Worm (Caenorhabditis elegans) whole organism, L2 larva: ENCODE results near the gene C26D10.6.
A peak's percentile ranks its signal among the peaks of the same experiment; 100 is the strongest.

Source experiments
- ZK546.5 ChIP-seq: sonication (generic microtip); optimal IDR thresholded peaks from 2 replicates; lab custom pipeline; 2017; ENCODE audit warnings: missing biosample characterization, missing genetic modification characterization
- alr-1 ChIP-seq: fragments of 150-350 bp; optimal IDR thresholded peaks from 2 replicates; lab custom pipeline; 2014; ENCODE audit warnings: missing biosample characterization, missing genetic modification characterization
- ama-1 ChIP-seq: fragments of 150-350 bp; optimal IDR thresholded peaks from 2 replicates; lab custom pipeline; 2018; ENCODE audit warnings: inconsistent platforms
- blmp-1 ChIP-seq: sonication (generic microtip); optimal IDR thresholded peaks from 2 replicates; lab custom pipeline; 2017; ENCODE audit warnings: missing genetic modification characterization, mild to moderate bottlenecking, missing compliant biosample characterization, antibody characterized with exemption, moderate library complexity; ENCODE audit not compliant: insufficient read depth
- ceh-16 ChIP-seq: fragments of 150-350 bp; optimal IDR thresholded peaks from 2 replicates; lab custom pipeline; 2014; ENCODE audit warnings: missing biosample characterization, missing genetic modification characterization
- dmd-4 ChIP-seq: sonication (generic microtip); optimal IDR thresholded peaks from 2 replicates; lab custom pipeline; 2017; ENCODE audit warnings: missing biosample characterization, missing genetic modification characterization
- egl-27 ChIP-seq: sonication (generic microtip); optimal IDR thresholded peaks from 3 replicates; lab custom pipeline; 2017; ENCODE audit warnings: missing biosample characterization, missing genetic modification reagents, missing genetic modification characterization
- elt-1 ChIP-seq: fragments of 150-350 bp; optimal IDR thresholded peaks from 2 replicates; lab custom pipeline; 2014; ENCODE audit warnings: missing biosample characterization, missing genetic modification characterization
- elt-3 ChIP-seq: sonication (generic microtip); optimal IDR thresholded peaks from 2 replicates; lab custom pipeline; 2017; ENCODE audit warnings: missing biosample characterization, missing genetic modification characterization
- gmeb-1 ChIP-seq: fragments of 150-350 bp; optimal IDR thresholded peaks from 2 replicates; lab custom pipeline; 2014; ENCODE audit warnings: missing biosample characterization, missing genetic modification characterization
- lin-11 ChIP-seq: fragments of 150-350 bp; sonication (generic microtip); optimal IDR thresholded peaks from 2 replicates; lab custom pipeline; 2014; ENCODE audit warnings: missing biosample characterization, missing genetic modification characterization, inconsistent platforms, mixed read lengths
- mab-5 ChIP-seq: fragments of 150-350 bp; optimal IDR thresholded peaks from 2 replicates; lab custom pipeline; 2014; ENCODE audit warnings: missing biosample characterization, missing genetic modification characterization
- mbf-1 ChIP-seq: sonication (generic microtip); optimal IDR thresholded peaks from 2 replicates; lab custom pipeline; 2017; ENCODE audit warnings: missing biosample characterization, missing genetic modification characterization
- nhr-10 ChIP-seq: sonication (generic microtip); optimal IDR thresholded peaks from 2 replicates; lab custom pipeline; 2017; ENCODE audit warnings: missing biosample characterization, missing genetic modification characterization
- nhr-11 ChIP-seq: fragments of 150-350 bp; optimal IDR thresholded peaks from 2 replicates; lab custom pipeline; 2014; ENCODE audit warnings: missing biosample characterization, missing genetic modification characterization
- nhr-21 ChIP-seq: fragments of 150-350 bp; optimal IDR thresholded peaks from 2 replicates; lab custom pipeline; 2014; ENCODE audit warnings: missing biosample characterization, missing genetic modification characterization
- nhr-237 ChIP-seq: fragments of 150-350 bp; optimal IDR thresholded peaks from 2 replicates; lab custom pipeline; 2014; ENCODE audit warnings: missing biosample characterization, missing genetic modification characterization
- nhr-77 ChIP-seq: fragments of 150-350 bp; optimal IDR thresholded peaks from 2 replicates; lab custom pipeline; 2014; ENCODE audit warnings: missing biosample characterization, missing genetic modification characterization
- sma-3 ChIP-seq: sonication (generic microtip); optimal IDR thresholded peaks from 2 replicates; lab custom pipeline; 2016; ENCODE audit warnings: missing genetic modification reagents, missing genetic modification characterization, missing compliant biosample characterization
- unc-55 ChIP-seq: fragments of 150-350 bp; sonication (generic microtip); optimal IDR thresholded peaks from 3 replicates; lab custom pipeline; 2014; ENCODE audit warnings: missing biosample characterization, missing genetic modification reagents, missing genetic modification characterization
- zag-1 ChIP-seq: fragments of 150-350 bp; optimal IDR thresholded peaks from 2 replicates; lab custom pipeline; 2014; ENCODE audit warnings: missing biosample characterization, missing genetic modification characterization

C26D10.6 gene

ce11 chrII:8316701-8317100 lies 37.8 kb downstream of the C26D10.6 start:
- no peak for TF ChIP-seq mbf-1 (tag; lab: Kevin White, UChicago)
- no peak for TF ChIP-seq elt-3 (tag; lab: Kevin White, UChicago)
- TF ChIP-seq mab-5 (tag; lab: Kevin White, UChicago), result peak; percentile 39
- peak; percentile 60 for TF ChIP-seq unc-55 (GFP tag; lab: Kevin White, UChicago)
- no peak for TF ChIP-seq dmd-4 (tag; lab: Kevin White, UChicago)

ce11 chrII:8314768-8315167 lies 39.7 kb downstream of the C26D10.6 start:
- TF ChIP-seq mbf-1 (tag; lab: Kevin White, UChicago), result no peak
- TF ChIP-seq, all 48 proteins: peak for 0

- TF ChIP-seq nhr-237 (tag; lab: Kevin White, UChicago), result no peak
- no peak for TF ChIP-seq ZK546.5
- no peak for TF ChIP-seq nhr-11
- TF ChIP-seq ama-1 (lab: Kevin White, UChicago), result no peak
- no peak for TF ChIP-seq egl-27 (tag; lab: Kevin White, UChicago)
- TF ChIP-seq zag-1 (tag; lab: Kevin White, UChicago), result no peak
- no peak for TF ChIP-seq ceh-16 (tag; lab: Kevin White, UChicago)
These were observed 42.5 kb downstream of the C26D10.6 start for ce11 chrII:8312012-8312411.

- TF ChIP-seq sma-3 (GFP tag; lab: Kevin White, UChicago) (no peak), unc-55 (GFP tag; lab: Kevin White, UChicago) (peak; percentile 55), lin-11 (no peak), elt-1 (no peak), nhr-10 (tag; lab: Kevin White, UChicago) (no peak), nhr-21 (tag; lab: Kevin White, UChicago) (no peak), blmp-1 (tag; lab: Kevin White, UChicago) (no peak), mab-5 (tag; lab: Kevin White, UChicago) (peak; percentile 29), ZK546.5 (no peak), nhr-77 (no peak), gmeb-1 (tag; lab: Kevin White, UChicago) (no peak)
These were observed 43.0 kb downstream of the C26D10.6 start for ce11 chrII:8311484-8311883.

- TF ChIP-seq nhr-21 (tag; lab: Kevin White, UChicago) (no peak), alr-1 (tag; lab: Kevin White, UChicago) (no peak)
These were observed 46.2 kb downstream of the C26D10.6 start for ce11 chrII:8308314-8308713.
